Worm (Caenorhabditis elegans): Measurements from ENCODE around the gene elks-1.

ce11 chrIV:3383203-3383602 is 33.4 kb upstream of the elks-1 start:
- TF ChIP-seq him-1 (tag; optimal IDR thresholded peaks at IDR 0.05) = no peak
- no peak for TF ChIP-seq dao-5 (tag; optimal IDR thresholded peaks at IDR 0.05)
- TF ChIP-seq W03F9.2 (tag; optimal IDR thresholded peaks at IDR 0.05) = no peak

Data from whole organism, L4/young adult.